Worm (Caenorhabditis elegans): ENCODE measurements around the gene chat-1.
A peak's percentile ranks its signal among the peaks of the same experiment; 100 is the strongest.

Gene chat-1

DNA sequence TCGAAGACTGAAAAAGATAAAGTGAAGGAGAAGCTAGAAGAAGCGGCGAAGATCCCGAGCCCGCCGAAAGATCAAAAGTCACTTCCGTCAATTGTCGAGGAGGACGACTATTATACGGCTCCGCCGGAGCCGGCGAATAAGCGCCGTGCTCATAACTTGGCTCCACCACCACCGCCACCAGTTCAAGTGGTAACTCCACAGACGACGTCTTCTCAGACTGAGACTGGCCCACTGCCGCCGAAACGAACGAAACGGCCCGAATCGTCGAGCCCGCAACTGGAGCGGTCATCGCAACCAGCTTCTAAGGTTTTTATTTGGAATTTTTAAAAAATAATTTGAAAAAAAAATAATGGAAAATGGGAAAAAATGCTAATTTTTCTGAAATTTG is 35.2 kb upstream of the chat-1 start:
- no peak for TF ChIP-seq him-1 (tag; optimal IDR thresholded peaks at IDR 0.05)
- no peak for TF ChIP-seq dao-5 (tag; optimal IDR thresholded peaks at IDR 0.05)
- no peak for TF ChIP-seq W03F9.2 (tag; optimal IDR thresholded peaks at IDR 0.05)

DNA sequence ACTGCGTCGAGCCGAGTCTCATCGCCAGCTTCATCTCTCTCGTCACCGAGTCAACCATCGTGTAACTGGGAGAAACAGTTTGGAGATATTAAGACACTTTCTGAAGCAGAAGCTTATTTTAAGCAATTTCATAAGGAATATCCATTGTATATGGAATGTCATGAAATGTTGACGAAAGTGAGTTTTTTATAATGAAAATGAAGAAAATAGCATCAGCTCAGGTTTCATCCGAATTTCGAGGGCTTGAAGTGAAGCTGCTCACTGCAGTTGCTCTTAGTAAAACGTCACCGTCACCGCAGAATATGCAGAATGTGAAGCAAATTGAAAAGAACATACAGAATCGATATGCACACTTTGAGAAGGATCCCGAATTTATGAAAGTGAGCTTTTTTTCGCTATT is 34.0 kb upstream of the chat-1 start:
- TF ChIP-seq W03F9.2 (tag; optimal IDR thresholded peaks at IDR 0.05): no peak
- no peak for TF ChIP-seq him-1 (tag; optimal IDR thresholded peaks at IDR 0.05)
- no peak for TF ChIP-seq dao-5 (tag; optimal IDR thresholded peaks at IDR 0.05)

DNA sequence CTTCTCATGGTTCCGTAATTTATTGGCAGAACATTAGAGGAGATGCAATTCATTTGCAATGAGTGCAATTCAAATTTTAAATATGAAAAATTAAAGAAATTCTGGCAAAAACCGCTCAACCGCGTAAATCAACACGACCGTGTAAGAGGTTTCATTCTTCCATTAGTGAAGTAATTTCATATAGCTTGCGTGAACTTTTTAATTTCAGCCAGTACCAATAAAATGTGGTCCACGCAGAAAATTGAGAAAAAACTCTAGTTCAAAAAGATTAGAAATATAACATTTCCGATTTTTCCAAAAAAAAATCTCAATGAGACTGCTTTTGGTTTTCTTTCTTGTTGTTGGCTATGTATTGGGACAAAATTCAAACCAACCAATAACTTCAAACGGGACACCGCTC is 25.1 kb upstream of the chat-1 start, which contains the start of gene clec-175:
Gene clec-175, plus strand, starts transcription at position 301 of the 400 bp plus-strand sequence.
- TF ChIP-seq W03F9.2 (tag; optimal IDR thresholded peaks at IDR 0.05): no peak
- no peak for TF ChIP-seq him-1 (tag; optimal IDR thresholded peaks at IDR 0.05)
- TF ChIP-seq dao-5 (tag; optimal IDR thresholded peaks at IDR 0.05): no peak

DNA sequence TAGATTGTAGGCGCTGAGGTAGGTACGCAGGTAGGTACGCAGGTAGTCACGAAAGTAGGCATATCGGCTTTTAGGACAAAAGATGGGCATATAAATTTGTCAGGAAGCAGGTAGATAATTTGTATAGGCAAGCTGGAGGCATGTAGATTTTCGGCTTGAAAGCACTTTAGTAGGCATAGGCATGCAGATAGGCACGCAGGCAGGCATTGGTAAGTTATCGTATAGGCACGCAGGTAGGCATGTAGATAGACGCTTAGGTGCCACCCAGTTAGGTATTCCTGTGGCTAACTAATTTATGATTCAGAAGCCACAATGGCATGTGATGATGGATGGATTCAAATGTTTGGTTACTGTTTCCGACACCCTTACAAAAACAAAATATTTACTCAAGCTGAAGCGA is 24.1 kb upstream of the chat-1 start:
- TF ChIP-seq dao-5 (tag; optimal IDR thresholded peaks at IDR 0.05): no peak
- TF ChIP-seq W03F9.2 (tag; optimal IDR thresholded peaks at IDR 0.05): no peak
- no peak for TF ChIP-seq him-1 (tag; optimal IDR thresholded peaks at IDR 0.05)

DNA sequence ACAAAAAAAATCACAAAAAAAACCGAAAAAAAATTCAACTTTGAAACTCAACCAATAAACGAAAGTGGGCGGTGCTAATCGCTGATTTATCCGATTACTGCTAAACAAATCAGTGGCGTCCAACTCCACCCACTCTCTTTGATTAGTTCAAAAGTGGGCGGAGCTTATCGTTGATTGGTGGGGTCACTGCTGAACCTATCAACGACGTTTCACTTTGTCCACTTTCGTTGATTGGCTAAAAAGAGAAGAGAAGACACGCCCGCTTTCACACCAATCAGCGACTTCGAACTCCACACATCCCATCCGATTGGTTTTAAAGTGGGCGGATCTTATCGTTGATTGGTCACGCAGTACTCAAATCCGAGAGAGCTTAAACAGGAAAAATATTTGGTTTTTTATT is 23.2 kb upstream of the chat-1 start:
- TF ChIP-seq dao-5 (tag; optimal IDR thresholded peaks at IDR 0.05): no peak
- no peak for TF ChIP-seq him-1 (tag; optimal IDR thresholded peaks at IDR 0.05)
- no peak for TF ChIP-seq W03F9.2 (tag; optimal IDR thresholded peaks at IDR 0.05)

DNA sequence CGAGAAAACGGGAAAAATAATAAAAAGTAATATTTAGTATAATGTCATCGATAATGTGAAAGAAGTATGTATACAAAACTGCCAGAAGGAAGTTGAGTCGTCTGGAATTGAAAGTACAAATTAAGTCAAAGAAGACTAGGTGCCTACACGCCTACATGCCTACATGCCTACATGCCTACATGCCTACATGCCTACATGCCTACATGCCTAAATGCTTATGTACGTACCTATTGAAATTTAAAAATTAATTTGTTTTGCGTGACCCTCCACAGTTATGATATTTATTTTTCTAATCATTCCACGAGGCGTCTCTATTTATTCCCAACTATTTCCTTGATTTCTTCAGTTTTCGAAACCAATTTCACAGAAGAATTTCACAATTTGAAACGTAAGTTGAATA is 17.2 kb upstream of the chat-1 start, which contains the start of the genes str-185 and R08C7.5:
Gene str-185, minus strand, starts transcription at position 101 of the 400 bp plus-strand sequence.
Gene R08C7.5, plus strand, starts transcription at position 329 of the 400 bp plus-strand sequence.
- TF ChIP-seq him-1 (tag; optimal IDR thresholded peaks at IDR 0.05) (no peak), W03F9.2 (tag; optimal IDR thresholded peaks at IDR 0.05) (no peak), dao-5 (tag; optimal IDR thresholded peaks at IDR 0.05) (no peak)

DNA sequence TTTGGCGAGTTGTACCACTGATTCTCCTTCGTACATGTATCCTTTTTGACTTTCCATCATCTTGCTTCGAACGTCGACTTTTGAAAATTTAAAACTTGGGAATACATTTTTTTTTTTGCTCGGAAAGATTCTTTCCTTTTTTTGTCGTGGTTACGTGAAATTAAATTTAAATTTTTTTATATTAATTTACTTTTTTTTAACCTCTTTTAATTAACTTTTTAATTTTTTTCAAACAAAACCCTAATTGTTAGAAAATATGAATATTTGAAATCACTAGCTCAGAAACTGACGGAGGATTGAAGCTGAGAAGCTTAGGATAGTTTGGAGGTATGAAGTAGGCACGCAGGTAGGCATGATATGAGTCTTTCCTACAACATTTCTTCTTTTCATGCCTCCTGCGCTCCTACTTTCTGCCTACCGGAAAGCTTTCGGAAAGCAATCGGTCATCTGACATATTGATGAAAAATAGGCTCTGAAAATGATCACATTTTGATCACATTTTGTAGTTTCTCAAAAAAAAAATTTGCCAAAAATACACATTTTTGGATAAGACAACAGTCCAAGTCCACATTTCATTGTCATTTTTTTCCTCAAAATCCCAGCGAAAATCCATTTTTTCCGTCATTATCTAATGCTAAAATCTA is 12.6 kb upstream of the chat-1 start, which contains the start of the genes R08C7.8 and R08C7.4:
Gene R08C7.8, minus strand, starts transcription at position 101 of the 644 bp plus-strand sequence.
Gene R08C7.4, plus strand, starts transcription at position 594 of the 644 bp plus-strand sequence.
- no peak for TF ChIP-seq W03F9.2 (tag; optimal IDR thresholded peaks at IDR 0.05)
- TF ChIP-seq him-1 (tag; optimal IDR thresholded peaks at IDR 0.05): no peak
- TF ChIP-seq dao-5 (tag; optimal IDR thresholded peaks at IDR 0.05): no peak

DNA sequence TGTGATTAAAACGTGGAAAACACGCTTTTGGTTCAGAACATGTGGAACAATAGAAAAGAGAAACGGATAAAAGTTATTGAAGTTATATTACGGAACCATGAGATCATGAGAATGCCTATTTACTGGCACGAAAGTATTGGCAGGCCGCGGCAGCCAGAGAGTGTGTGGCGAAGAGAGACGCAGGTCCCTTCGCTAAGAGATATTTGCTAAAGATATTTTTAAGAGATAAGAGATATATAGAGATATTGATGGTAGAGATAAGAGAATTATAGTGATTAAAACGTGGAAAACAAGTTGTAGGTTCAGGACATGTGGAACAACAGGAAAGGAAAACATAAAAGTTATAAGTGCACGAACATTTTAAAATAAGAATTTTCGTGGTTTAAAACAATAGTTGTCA is 9.3 kb upstream of the chat-1 start:
- TF ChIP-seq him-1 (tag; optimal IDR thresholded peaks at IDR 0.05) (no peak), dao-5 (tag; optimal IDR thresholded peaks at IDR 0.05) (no peak), W03F9.2 (tag; optimal IDR thresholded peaks at IDR 0.05) (no peak)

DNA sequence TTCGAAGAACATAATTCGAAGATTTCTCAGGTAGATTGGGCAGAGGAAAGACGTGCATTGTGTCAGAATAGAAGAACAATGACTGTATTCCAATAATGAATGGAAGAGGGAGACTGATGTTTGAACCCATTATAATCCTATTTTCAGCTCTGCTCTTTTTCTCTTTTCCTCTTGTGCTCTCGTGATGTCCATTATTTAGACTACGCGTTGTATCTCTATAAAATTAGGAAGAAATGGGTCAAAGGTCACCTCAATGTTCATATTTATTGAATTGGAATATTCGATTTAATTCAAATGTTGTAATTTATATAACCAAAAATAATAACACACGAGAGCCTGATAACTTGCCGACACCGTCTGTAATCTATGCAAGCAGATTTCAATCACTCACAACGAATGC is 7.9 kb upstream of the chat-1 start, which contains the start of gene fbxb-74:
Gene fbxb-74, minus strand, starts transcription at position 101 of the 400 bp plus-strand sequence.
- TF ChIP-seq him-1 (tag; optimal IDR thresholded peaks at IDR 0.05) (no peak), dao-5 (tag; optimal IDR thresholded peaks at IDR 0.05) (no peak), W03F9.2 (tag; optimal IDR thresholded peaks at IDR 0.05) (no peak)

DNA sequence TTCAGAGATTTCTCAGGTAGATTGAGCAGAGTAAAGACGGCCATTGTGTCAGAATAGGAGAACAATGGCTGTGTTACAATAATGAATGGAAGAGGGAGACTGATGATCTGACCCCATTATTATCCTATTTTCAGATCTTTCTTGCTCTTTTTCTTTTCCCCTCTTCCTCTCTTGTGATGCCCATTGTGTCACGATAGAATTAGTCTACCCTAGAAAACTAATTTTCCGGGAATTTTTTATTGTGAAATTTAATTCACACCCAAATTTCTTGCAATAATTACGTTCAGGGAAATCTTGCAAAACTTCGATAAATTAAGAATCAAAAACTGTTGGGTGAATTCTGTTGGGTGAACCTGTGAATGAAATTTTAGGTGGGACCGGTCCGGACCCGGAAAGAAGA is 6.1 kb upstream of the chat-1 start, which contains the start of gene fbxb-75:
Gene fbxb-75, minus strand, starts transcription at position 101 of the 400 bp plus-strand sequence.
- TF ChIP-seq dao-5 (tag; optimal IDR thresholded peaks at IDR 0.05): no peak
- no peak for TF ChIP-seq W03F9.2 (tag; optimal IDR thresholded peaks at IDR 0.05)
- TF ChIP-seq him-1 (tag; optimal IDR thresholded peaks at IDR 0.05): no peak

DNA sequence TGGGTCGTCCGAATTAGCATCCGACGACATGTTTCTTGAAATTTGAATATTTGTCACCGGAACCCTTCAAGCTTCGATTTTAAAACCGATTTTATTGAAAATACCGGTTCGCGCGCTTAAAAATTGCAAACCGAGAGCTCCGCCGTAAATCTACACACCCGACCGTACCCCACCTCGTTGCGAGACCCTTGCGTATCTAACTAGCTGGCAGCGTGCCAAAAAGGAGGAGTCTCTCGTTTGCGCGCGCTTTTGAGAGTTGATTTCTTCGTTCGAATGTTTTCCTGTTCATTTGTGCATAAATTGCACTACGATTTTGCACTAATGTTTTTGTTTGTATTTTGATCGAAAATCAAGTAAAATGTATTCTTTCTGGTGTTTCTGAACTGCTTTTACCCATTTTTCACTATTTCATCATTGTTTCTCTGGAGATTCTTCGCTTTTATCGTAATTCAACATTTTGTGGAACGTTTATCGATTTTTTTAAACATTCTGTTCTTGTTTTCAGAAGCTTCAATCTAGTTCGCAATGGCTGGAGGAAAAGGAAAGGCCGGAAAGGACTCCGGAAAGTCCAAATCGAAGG is 1.3 kb upstream of the chat-1 start, which contains the start of the genes wapl-1 and htz-1:
Gene wapl-1, minus strand, starts transcription at position 30 of the 580 bp plus-strand sequence.
Gene htz-1, plus strand, starts transcription at position 506 of the 580 bp plus-strand sequence.
- peak; percentile 43 for TF ChIP-seq him-1 (tag; optimal IDR thresholded peaks at IDR 0.05)
- peak; percentile 96 for TF ChIP-seq W03F9.2 (tag; optimal IDR thresholded peaks at IDR 0.05)
- TF ChIP-seq dao-5 (tag; optimal IDR thresholded peaks at IDR 0.05): no peak

DNA sequence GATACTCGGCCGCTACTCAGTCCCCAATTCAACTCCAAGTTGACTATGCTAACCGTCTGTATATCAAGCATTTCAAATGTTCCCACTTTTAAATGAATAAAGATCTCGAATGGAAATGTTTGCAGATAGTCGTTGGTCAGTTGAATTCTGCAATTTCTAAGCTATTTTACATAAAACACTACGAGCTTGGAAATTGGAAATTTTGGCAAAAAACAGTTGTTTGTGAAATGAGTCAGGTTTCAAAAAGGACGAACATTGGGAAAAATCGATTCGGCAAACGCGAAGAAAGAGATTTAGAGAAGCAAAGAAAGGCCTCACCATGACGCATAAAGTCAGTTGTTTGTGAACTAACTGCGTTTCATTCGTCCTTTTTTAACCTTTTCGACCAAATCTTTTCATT is 247 bp upstream of the chat-1 start:
- TF ChIP-seq dao-5 (tag; optimal IDR thresholded peaks at IDR 0.05) (no peak), W03F9.2 (tag; optimal IDR thresholded peaks at IDR 0.05) (no peak), him-1 (tag; optimal IDR thresholded peaks at IDR 0.05) (no peak)

DNA sequence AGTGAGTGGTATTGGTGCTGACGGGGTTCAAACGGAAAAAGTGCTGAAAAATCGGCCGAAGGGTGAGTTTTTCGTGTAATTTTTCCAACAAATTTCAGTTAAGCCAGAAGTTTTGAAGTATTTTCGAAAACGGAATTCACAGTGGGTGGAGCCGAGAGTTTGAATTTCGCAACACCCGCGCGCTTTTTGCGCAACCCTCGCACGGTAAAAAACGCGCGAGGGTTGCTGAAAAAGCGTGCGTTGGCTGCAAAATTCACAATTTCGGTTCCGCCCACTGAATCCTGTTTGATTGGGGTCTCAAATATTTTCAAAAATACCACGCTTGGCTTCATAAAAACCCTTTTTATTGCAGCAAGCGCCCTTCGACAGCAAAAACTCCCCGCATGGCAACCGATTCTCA is 236 bp downstream of the chat-1 start:
- no peak for TF ChIP-seq him-1 (tag; optimal IDR thresholded peaks at IDR 0.05)
- no peak for TF ChIP-seq W03F9.2 (tag; optimal IDR thresholded peaks at IDR 0.05)
- TF ChIP-seq dao-5 (tag; optimal IDR thresholded peaks at IDR 0.05): no peak

DNA sequence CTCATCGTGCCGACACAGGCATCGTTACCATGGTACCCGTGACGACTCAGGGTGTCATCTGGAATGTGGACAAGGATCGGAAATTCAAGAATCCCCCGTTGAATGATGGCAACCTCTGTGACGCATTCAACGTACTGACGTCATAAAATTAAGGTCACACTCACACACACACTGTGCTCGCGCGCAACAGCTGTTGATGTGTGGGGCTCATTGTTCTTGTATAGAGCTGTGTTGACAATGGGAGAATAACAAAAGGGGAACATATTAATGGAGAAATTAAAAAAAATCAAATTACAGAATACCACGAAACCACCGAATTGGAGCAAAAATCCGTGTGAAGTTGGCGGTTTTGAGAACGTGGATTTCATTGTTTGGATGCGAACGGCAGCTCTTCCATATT is 1.2 kb downstream of the chat-1 start:
- TF ChIP-seq W03F9.2 (tag; optimal IDR thresholded peaks at IDR 0.05) (no peak), him-1 (tag; optimal IDR thresholded peaks at IDR 0.05) (no peak), dao-5 (tag; optimal IDR thresholded peaks at IDR 0.05) (no peak)
